Fruit fly (Drosophila melanogaster): ENCODE data around the gene CG11029.
A peak's percentile ranks its signal among the peaks of the same experiment; 100 is the strongest.

Gene CG11029

dm6 chr2L:5771179-5771578, 25.2 kb downstream of the CG11029 start (continued):
- TF ChIP-seq en (GFP tag; optimal IDR thresholded peaks at IDR 0.05): no peak
- peak; percentile 60 for TF ChIP-seq CG16813 (GFP tag; IDR thresholded peaks at IDR 0.05; ENCODE audit: partially characterized antibody)
- TF ChIP-seq klu (GFP tag; IDR thresholded peaks at IDR 0.05): no peak
- no peak for TF ChIP-seq CG11398 (GFP tag; optimal IDR thresholded peaks at IDR 0.05)
- TF ChIP-seq sna (GFP tag; IDR thresholded peaks at IDR 0.05; ENCODE audit: partially characterized antibody): no peak
- TF ChIP-seq ATbp (GFP tag; optimal IDR thresholded peaks at IDR 0.05): no peak
- 0 out of 2 replicates have a peak, but pooled peaks have one; percentile 29 for TF ChIP-seq H2.0 (GFP tag; IDR thresholded peaks at IDR 0.05)
- no peak for TF ChIP-seq crp (GFP tag; optimal IDR thresholded peaks at IDR 0.05)
- no peak for TF ChIP-seq CG3726 (GFP tag; IDR thresholded peaks at IDR 0.05)
- TF ChIP-seq Poxn (GFP tag; IDR thresholded peaks at IDR 0.05): no peak
- peak; percentile 32 for TF ChIP-seq mam (GFP tag; optimal IDR thresholded peaks at IDR 0.05)
- TF ChIP-seq dpn (GFP tag; optimal IDR thresholded peaks at IDR 0.05): peak; percentile 32 to 53
- no peak for TF ChIP-seq repo (GFP tag; optimal IDR thresholded peaks at IDR 0.05)
- TF ChIP-seq CG43689 (GFP tag; IDR thresholded peaks at IDR 0.05): no peak
- TF ChIP-seq CG6175 (GFP tag; IDR thresholded peaks at IDR 0.05): no peak
- peak; percentile 69 for TF ChIP-seq Chrac-16 (GFP tag; optimal IDR thresholded peaks at IDR 0.05)
- no peak for TF ChIP-seq ERR (GFP tag; optimal IDR thresholded peaks at IDR 0.05)
- no peak for TF ChIP-seq CG4617 (GFP tag; optimal IDR thresholded peaks at IDR 0.05; ENCODE audit: borderline replicate concordance)
- TF ChIP-seq corto (GFP tag; optimal IDR thresholded peaks at IDR 0.05): no peak
- no peak; the same call in 1 of the 2 replicates for TF ChIP-seq ro (GFP tag; IDR thresholded peaks at IDR 0.05)
- TF ChIP-seq CG10209 (GFP tag; optimal IDR thresholded peaks at IDR 0.05): no peak
- no peak for TF ChIP-seq CG2875 (GFP tag; optimal IDR thresholded peaks at IDR 0.05)
- no peak for TF ChIP-seq gcm (GFP tag; optimal IDR thresholded peaks at IDR 0.05)
- no peak for TF ChIP-seq fd3F (GFP tag; optimal IDR thresholded peaks at IDR 0.05)
- TF ChIP-seq Gug (GFP tag; IDR thresholded peaks at IDR 0.05): peak; percentile 58; the same call in 3 of the 4 replicates
- TF ChIP-seq CG2120 (GFP tag; optimal IDR thresholded peaks at IDR 0.05): peak; percentile 29
- no peak for TF ChIP-seq Nf-YB (GFP tag; optimal IDR thresholded peaks at IDR 0.05)
- TF ChIP-seq CG10267 (tag; optimal IDR thresholded peaks at IDR 0.05): peak; percentile 15
- 0 out of 2 replicates have a peak, but pooled peaks have one; percentile 10 for TF ChIP-seq CG32772 (GFP tag; IDR thresholded peaks at IDR 0.05)
- TF ChIP-seq Dbx (GFP tag; IDR thresholded peaks at IDR 0.05): 0 out of 3 replicates have a peak, but pooled peaks have one; percentile 34
- no peak for TF ChIP-seq CG11696 (GFP tag; IDR thresholded peaks at IDR 0.05)
- TF ChIP-seq Six4 (GFP tag; optimal IDR thresholded peaks at IDR 0.05): no peak
- TF ChIP-seq tll (GFP tag; optimal IDR thresholded peaks at IDR 0.05): no peak
- no peak for TF ChIP-seq cg (GFP tag; optimal IDR thresholded peaks at IDR 0.05)
- TF ChIP-seq CG12659 (GFP tag; optimal IDR thresholded peaks at IDR 0.05): no peak
- TF ChIP-seq CG10979 (tag; optimal IDR thresholded peaks at IDR 0.05): no peak
- TF ChIP-seq lilli (GFP tag; optimal IDR thresholded peaks at IDR 0.05): peak; percentile 37
- TF ChIP-seq Stat92E (GFP tag; optimal IDR thresholded peaks at IDR 0.05): no peak
- TF ChIP-seq ssp (GFP tag; IDR thresholded peaks at IDR 0.05): peak; percentile 27; the same call in 1 of the 2 replicates
- TF ChIP-seq CG11085 (GFP tag; IDR thresholded peaks at IDR 0.05): peak; percentile 18; the same call in 1 of the 2 replicates
- TF ChIP-seq Adf1 (GFP tag; IDR thresholded peaks at IDR 0.05): no peak
- TF ChIP-seq Sry-δ (GFP tag; optimal IDR thresholded peaks at IDR 0.05): no peak
- no peak for TF ChIP-seq CG12219 (GFP tag; optimal IDR thresholded peaks at IDR 0.05)
- peak; percentile 27 for TF ChIP-seq CG5245 (GFP tag; optimal IDR thresholded peaks at IDR 0.05)
- TF ChIP-seq Rx (GFP tag; IDR thresholded peaks at IDR 0.05): peak; percentile 18; the same call in 1 of the 2 replicates
- no peak for TF ChIP-seq B-H1 (GFP tag; IDR thresholded peaks at IDR 0.05)
- peak; percentile 79 for TF ChIP-seq CG9932 (GFP tag; IDR thresholded peaks at IDR 0.05)
- no peak for TF ChIP-seq gcm2 (GFP tag; optimal IDR thresholded peaks at IDR 0.05)
- peak; percentile 55; the same call in 1 of the 2 replicates for TF ChIP-seq nerfin-2 (GFP tag; IDR thresholded peaks at IDR 0.05; ENCODE audit: partially characterized antibody)
- no peak for TF ChIP-seq NfI (GFP tag; optimal IDR thresholded peaks at IDR 0.05)

Measured in whole organism, embryonic.